Fruit fly (Drosophila melanogaster) whole organism, adult: ENCODE data around the gene CG15894.
A peak's percentile ranks its signal among the peaks of the same experiment; 100 is the strongest.

Source experiments
- CG1620 ChIP-seq: fragments of 200-800 bp; sonication (Bioruptor generic); optimal IDR thresholded peaks from 2 replicates; lab custom pipeline; 2016; ENCODE audit warnings: missing biosample characterization, missing genetic modification characterization
- CG33017 ChIP-seq: fragments of 200-800 bp; sonication (Bioruptor generic); optimal IDR thresholded peaks from 2 replicates; lab custom pipeline; 2018; ENCODE audit warnings: missing biosample characterization, mild to moderate bottlenecking, missing genetic modification characterization, moderate library complexity
- CG7101 ChIP-seq: fragments of 200-800 bp; sonication (Bioruptor generic); optimal IDR thresholded peaks from 2 replicates; lab custom pipeline; 2018; ENCODE audit warnings: missing biosample characterization, mild to moderate bottlenecking, missing genetic modification characterization, moderate library complexity
- Clk ChIP-seq: fragments of 200-800 bp; sonication (Bioruptor generic); optimal IDR thresholded peaks from 2 replicates; lab custom pipeline; 2017; ENCODE audit warnings: missing biosample characterization, missing genetic modification characterization
- Crg-1 ChIP-seq: fragments of 200-800 bp; sonication (Bioruptor generic); optimal IDR thresholded peaks from 2 replicates; lab custom pipeline; 2016; ENCODE audit warnings: missing biosample characterization, missing genetic modification characterization
- Hr96 ChIP-seq: fragments of 200-800 bp; sonication (Bioruptor generic); optimal IDR thresholded peaks from 2 replicates; lab custom pipeline; 2016; ENCODE audit warnings: missing biosample characterization, missing genetic modification characterization
- Mnt ChIP-seq: fragments of 200-800 bp; sonication (Bioruptor generic); optimal IDR thresholded peaks from 2 replicates; lab custom pipeline; 2016; ENCODE audit warnings: missing biosample characterization, mild to moderate bottlenecking, missing genetic modification characterization
- bab1 ChIP-seq: fragments of 200-800 bp; sonication (Bioruptor generic); optimal IDR thresholded peaks from 3 replicates; lab custom pipeline; 2019; ENCODE audit warnings: missing biosample characterization, mild to moderate bottlenecking, missing genetic modification characterization, moderate library complexity
- cic ChIP-seq: fragments of 200-800 bp; sonication (Bioruptor generic); optimal IDR thresholded peaks from 2 replicates; lab custom pipeline; 2017; ENCODE audit warnings: missing biosample characterization, mild to moderate bottlenecking, missing genetic modification characterization, moderate library complexity
- ovo ChIP-seq: fragments of 200-800 bp; sonication (Bioruptor generic); optimal IDR thresholded peaks from 2 replicates; lab custom pipeline; 2016; ENCODE audit warnings: missing biosample characterization, missing genetic modification characterization
- pad ChIP-seq: fragments of 200-800 bp; sonication (Bioruptor generic); optimal IDR thresholded peaks from 3 replicates; lab custom pipeline; 2017; ENCODE audit warnings: missing biosample characterization, missing genetic modification characterization, mild to moderate bottlenecking, moderate library complexity, missing genetic modification reagents
- toe ChIP-seq: fragments of 200-800 bp; sonication (Bioruptor generic); optimal IDR thresholded peaks from 2 replicates; lab custom pipeline; 2016; ENCODE audit warnings: missing biosample characterization, missing genetic modification characterization

- TF ChIP-seq Mnt (GFP tag; lab: Kevin White, UChicago) (peak; percentile 24), Clk (GFP tag; lab: Kevin White, UChicago) (no peak), CG7101 (no peak), CG33017 (no peak), bab1 (GFP tag; lab: Kevin White, UChicago) (peak; percentile 48), Crg-1 (GFP tag; lab: Kevin White, UChicago) (no peak), cic (GFP tag; lab: Kevin White, UChicago) (no peak), CG1620 (GFP tag; lab: Kevin White, UChicago) (peak; percentile 7), pad (no peak), toe (GFP tag; lab: Kevin White, UChicago) (peak; percentile 16), Hr96 (GFP tag; lab: Kevin White, UChicago) (no peak), ovo (GFP tag; lab: Kevin White, UChicago) (no peak)
These were observed 48.1 kb upstream of the CG15894 start, which contains the start of gene Josd for dm6 chrX:6260900-6261299.
